Worm (Caenorhabditis elegans) whole organism, L4 larva: ENCODE data around the gene T28F3.11.

Source experiments
- R02D3.7 ChIP-seq: fragments of 150-350 bp; sonication (generic microtip); optimal IDR thresholded peaks from 3 replicates; lab custom pipeline; 2014; ENCODE audit warnings: missing biosample characterization, missing genetic modification characterization
- Y75B8A.6 ChIP-seq: fragments of 200-800 bp; sonication (Bioruptor generic); IDR thresholded peaks from 2 replicates; pipeline ENCODE4 v1.3.6; 2022; ENCODE audit warnings: missing genetic modification reagents, missing genetic modification characterization, missing compliant biosample characterization
- aly-2 ChIP-seq: sonication (generic microtip); optimal IDR thresholded peaks from 2 replicates; lab custom pipeline; 2018; ENCODE audit warnings: missing biosample characterization, missing genetic modification characterization
- ceh-82 ChIP-seq: sonication (generic microtip); optimal IDR thresholded peaks from 2 replicates; lab custom pipeline; 2017; ENCODE audit warnings: missing biosample characterization, missing genetic modification characterization
- egl-27 ChIP-seq: sonication (generic microtip); optimal IDR thresholded peaks from 3 replicates; lab custom pipeline; 2017; ENCODE audit warnings: missing biosample characterization, missing genetic modification reagents, missing genetic modification characterization
- fos-1 ChIP-seq: fragments of 150-350 bp; optimal IDR thresholded peaks from 2 replicates; lab custom pipeline; 2014; ENCODE audit warnings: missing biosample characterization, missing genetic modification characterization
- madf-9 ChIP-seq: fragments of 200-800 bp; sonication (Bioruptor generic); conservative IDR thresholded peaks from 2 replicates; pipeline ENCODE4 v1.3.6; 2022; ENCODE audit warnings: missing genetic modification reagents, missing genetic modification characterization, missing compliant biosample characterization
- mdl-1 ChIP-seq, 2 experiments: fragments of 150-350 bp in 1 of 2; sonication (generic microtip) in 1 of 2; optimal IDR thresholded peaks; 2 replicates each; lab custom pipeline; 2014 to 2017; ENCODE audit warnings: missing biosample characterization in 2 of 2, missing genetic modification characterization in 2 of 2
- nhr-48 ChIP-seq: sonication (generic microtip); optimal IDR thresholded peaks from 2 replicates; lab custom pipeline; 2016; ENCODE audit warnings: mild to moderate bottlenecking, missing genetic modification characterization, missing compliant biosample characterization
- nhr-6 ChIP-seq: fragments of 150-350 bp; optimal IDR thresholded peaks from 2 replicates; lab custom pipeline; 2014; ENCODE audit warnings: missing biosample characterization, missing genetic modification characterization
- nhr-76 ChIP-seq: fragments of 150-350 bp; optimal IDR thresholded peaks from 2 replicates; lab custom pipeline; 2014; ENCODE audit warnings: missing biosample characterization, missing genetic modification characterization
- skn-1 ChIP-seq: fragments of 150-350 bp; optimal IDR thresholded peaks from 2 replicates; lab custom pipeline; 2014; ENCODE audit warnings: missing biosample characterization, missing genetic modification characterization

DNA sequence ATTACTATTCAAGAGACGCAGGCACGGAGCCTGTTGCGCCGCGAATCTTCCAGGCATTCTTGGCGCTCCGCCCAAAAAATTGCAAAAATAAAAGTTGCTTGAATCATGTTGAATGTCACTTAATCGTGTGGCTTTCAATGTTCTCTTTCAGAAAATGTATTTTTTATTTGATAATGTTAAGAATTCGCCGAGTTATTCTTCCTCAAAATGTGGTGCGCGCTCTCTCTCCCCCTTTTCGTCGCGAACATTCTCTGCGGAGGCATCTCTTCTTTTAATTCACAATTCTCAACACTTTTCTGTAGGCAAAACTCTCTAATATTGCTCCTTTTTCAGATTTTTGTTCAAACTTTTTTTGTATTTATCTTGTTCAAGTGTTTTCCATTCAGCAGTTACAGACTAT is 13.1 kb downstream of the T28F3.11 start:
- TF ChIP-seq Y75B8A.6, result peak; percentile 89
- peak; percentile 78 for TF ChIP-seq nhr-76 (tag; lab: Kevin White, UChicago)
- TF ChIP-seq skn-1 (tag; lab: Kevin White, UChicago), result peak; percentile 76
- peak; percentile 88 for TF ChIP-seq madf-9 (GFP tag; lab: Robert Waterston, UW)
- no peak for TF ChIP-seq R02D3.7 (tag; lab: Kevin White, UChicago)
- peak; percentile 92 for TF ChIP-seq nhr-48
- TF ChIP-seq nhr-6, result peak; percentile 76
- peak; percentile 47 to 79 for TF ChIP-seq mdl-1 (tag; optimal IDR thresholded peaks at IDR 0.05; lab: Kevin White, UChicago)
- TF ChIP-seq egl-27 (tag; lab: Kevin White, UChicago), result no peak
- peak; percentile 62 for TF ChIP-seq fos-1 (tag; lab: Kevin White, UChicago)
- TF ChIP-seq aly-2 (tag; lab: Kevin White, UChicago), result no peak
- no peak for TF ChIP-seq ceh-82 (tag; lab: Kevin White, UChicago)
